ENCODE assay signal across 4 worm cellular contexts in genomic region chrIII:10359916-10360315, ce11.
TF ChIP-seq lines count a peak whose summit lies in the region.

No protein-coding gene starts in this region.

TF ChIP-seq in whole organism, L1 larva, 84 proteins besides CTCF, POLR2A, EP300 and RAD21:
- TF ChIP-seq nhr-90 (tag; optimal IDR thresholded peaks at IDR 0.05; lab: Kevin White, UChicago; ENCODE audit: poor library complexity) (no peak), hpl-2 (GFP tag; optimal IDR thresholded peaks at IDR 0.05; lab: Kevin White, UChicago) (no peak), isw-1 (GFP tag; IDR thresholded peaks at IDR 0.05; lab: Robert Waterston, UW) (no peak), lir-3 (tag; optimal IDR thresholded peaks at IDR 0.05; lab: Kevin White, UChicago; ENCODE audit: poor library complexity) (no peak), nhr-20 (tag; optimal IDR thresholded peaks at IDR 0.05; lab: Kevin White, UChicago) (no peak), nhr-85 (tag; lab: Kevin White, UChicago) (peak; percentile 10), dsc-1 (tag; optimal IDR thresholded peaks at IDR 0.05; lab: Kevin White, UChicago) (no peak), lin-14 (GFP tag; optimal IDR thresholded peaks at IDR 0.05; lab: Kevin White, UChicago) (peak; percentile 22), efl-1 (optimal IDR thresholded peaks at IDR 0.05; lab: Kevin White, UChicago) (no peak), efl-1 (GFP tag; optimal IDR thresholded peaks at IDR 0.05 in 1 of 2; lab: Kevin White, UChicago) (no peak), nhr-28 (tag; optimal IDR thresholded peaks at IDR 0.05; lab: Kevin White, UChicago) (no peak), irx-1 (tag; optimal IDR thresholded peaks at IDR 0.05; lab: Kevin White, UChicago) (no peak)

TF ChIP-seq in whole organism, L3 larva, 47 proteins besides CTCF, POLR2A, EP300 and RAD21:
- TF ChIP-seq nhr-25 (tag; optimal IDR thresholded peaks at IDR 0.05; lab: Kevin White, UChicago) (no peak), fkh-10 (GFP tag; optimal IDR thresholded peaks at IDR 0.05; lab: Kevin White, UChicago) (peak; percentile 12)
TF ChIP-seq in whole organism, L3 larva: peak in this region for 1.

TF ChIP-seq in whole organism, L4 larva, 104 proteins besides CTCF, POLR2A, EP300 and RAD21:
- TF ChIP-seq T20F7.1 (GFP tag; optimal IDR thresholded peaks at IDR 0.05; lab: Kevin White, UChicago) (no peak), aha-1 (tag; lab: Kevin White, UChicago) (peak; percentile 93)

TF ChIP-seq in whole organism, mixed stage, embryonic, 35 proteins besides CTCF, POLR2A, EP300 and RAD21:
- TF ChIP-seq nhr-76 (tag; optimal IDR thresholded peaks at IDR 0.05; lab: Kevin White, UChicago) (no peak), ces-1 (GFP tag; optimal IDR thresholded peaks at IDR 0.05; lab: Kevin White, UChicago) (peak; percentile 24)
TF ChIP-seq in whole organism, mixed stage, embryonic: peak in this region for 1.

Comparison
In these comparisons a context has a peak if more than half of its experiments do, and no peak if none do; other contexts are left out.
1. Of the 29 proteins assayed by ChIP-seq in both whole organism, L4 larva and whole organism, L1 larva: peak only in whole organism, L4 larva: aha-1; only in whole organism, L1 larva: none; in both: none; in neither: 28.